Fruit fly (Drosophila melanogaster) whole organism, embryonic: ENCODE results near the gene CG12538.

Source experiments
- Atf6 ChIP-seq: fragments of 200-800 bp; sonication (Bioruptor generic); IDR thresholded peaks from 2 replicates; pipeline ENCODE4 v1.3.6; 2022; ENCODE audit warnings: missing biosample characterization, missing genetic modification characterization
- B-H1 ChIP-seq: fragments of 200-800 bp; sonication (Bioruptor generic); IDR thresholded peaks from 3 replicates; pipeline ENCODE4 v1.3.6; 2022; ENCODE audit warnings: missing biosample characterization, missing genetic modification characterization
- CG10147 ChIP-seq: fragments of 200-800 bp; sonication (Bioruptor generic); optimal IDR thresholded peaks from 2 replicates; lab custom pipeline; 2019; ENCODE audit warnings: missing biosample characterization, mild to moderate bottlenecking, missing genetic modification characterization, moderate library complexity
- CG1024 ChIP-seq: fragments of 200-800 bp; sonication (Bioruptor generic); IDR thresholded peaks from 2 replicates; pipeline ENCODE4 v1.3.6; 2022; ENCODE audit warnings: missing biosample characterization, missing genetic modification characterization
- CG10462 ChIP-seq: fragments of 200-800 bp; sonication (Bioruptor generic); optimal IDR thresholded peaks from 2 replicates; lab custom pipeline; 2016; ENCODE audit warnings: missing biosample characterization, missing genetic modification characterization
- CG12236 ChIP-seq: fragments of 200-800 bp; sonication (Bioruptor generic); optimal IDR thresholded peaks from 2 replicates; lab custom pipeline; 2016; ENCODE audit warnings: missing biosample characterization, missing genetic modification characterization
- CG12299 ChIP-seq: fragments of 200-800 bp; sonication (Bioruptor generic); optimal IDR thresholded peaks from 2 replicates; lab custom pipeline; 2018; ENCODE audit warnings: missing biosample characterization, mild to moderate bottlenecking, missing genetic modification characterization
- CG12769 ChIP-seq: fragments of 200-800 bp; sonication (Bioruptor generic); optimal IDR thresholded peaks from 2 replicates; lab custom pipeline; 2019; ENCODE audit warnings: missing biosample characterization, mild to moderate bottlenecking, missing genetic modification characterization, moderate library complexity
- CG12942 ChIP-seq: fragments of 200-800 bp; sonication (Bioruptor generic); optimal IDR thresholded peaks from 3 replicates; lab custom pipeline; 2016; ENCODE audit warnings: missing biosample characterization, missing genetic modification characterization
- CG13775 ChIP-seq: fragments of 200-800 bp; sonication (Bioruptor generic); optimal IDR thresholded peaks from 3 replicates; lab custom pipeline; 2017; ENCODE audit warnings: missing biosample characterization, mild to moderate bottlenecking, missing genetic modification characterization
- CG14050 ChIP-seq: fragments of 200-800 bp; sonication (Bioruptor generic); IDR thresholded peaks from 3 replicates; pipeline ENCODE4 v1.3.6; 2022; ENCODE audit warnings: missing biosample characterization, missing genetic modification characterization
- CG14441 ChIP-seq: fragments of 200-800 bp; sonication (Bioruptor generic); IDR thresholded peaks from 2 replicates; pipeline ENCODE4 v1.3.6; 2022; ENCODE audit warnings: missing biosample characterization, missing genetic modification characterization
- CG14860 ChIP-seq: fragments of 200-800 bp; sonication (Bioruptor generic); IDR thresholded peaks from 3 replicates; pipeline ENCODE4 v1.3.6; 2022; ENCODE audit warnings: missing biosample characterization, missing genetic modification characterization; ENCODE audit not compliant: partially characterized antibody
- CG1529 ChIP-seq: fragments of 200-800 bp; sonication (Bioruptor generic); optimal IDR thresholded peaks from 3 replicates; lab custom pipeline; 2018; ENCODE audit warnings: missing biosample characterization, missing genetic modification characterization
- CG16779 ChIP-seq: fragments of 200-800 bp; sonication (Bioruptor generic); IDR thresholded peaks from 2 replicates; pipeline ENCODE4 v1.3.6; 2022; ENCODE audit warnings: missing biosample characterization, missing genetic modification characterization
- CG17802 ChIP-seq: fragments of 200-800 bp; sonication (Bioruptor generic); optimal IDR thresholded peaks from 2 replicates; lab custom pipeline; 2018; ENCODE audit warnings: missing biosample characterization, mild to moderate bottlenecking, missing genetic modification characterization, moderate library complexity
- CG2202 ChIP-seq: fragments of 200-800 bp; sonication (Bioruptor generic); optimal IDR thresholded peaks from 2 replicates; lab custom pipeline; 2018; ENCODE audit warnings: missing biosample characterization, mild to moderate bottlenecking, missing genetic modification characterization
- CG30020 ChIP-seq: fragments of 200-800 bp; optimal IDR thresholded peaks from 2 replicates; lab custom pipeline; 2019; ENCODE audit warnings: missing biosample characterization, mild to moderate bottlenecking, missing genetic modification characterization, moderate library complexity
- CG33213 ChIP-seq: fragments of 200-800 bp; sonication (Bioruptor generic); optimal IDR thresholded peaks from 3 replicates; lab custom pipeline; 2016; ENCODE audit warnings: missing biosample characterization, missing genetic modification characterization
- CG33557 ChIP-seq: fragments of 200-800 bp; sonication (Bioruptor generic); optimal IDR thresholded peaks from 2 replicates; lab custom pipeline; 2019; ENCODE audit warnings: missing biosample characterization, mild to moderate bottlenecking, missing genetic modification characterization, moderate library complexity
- CG34422 ChIP-seq: fragments of 200-800 bp; sonication (Bioruptor generic); IDR thresholded peaks from 3 replicates; pipeline ENCODE4 v1.3.6; 2022; ENCODE audit warnings: missing biosample characterization, missing genetic modification characterization
- CG3838 ChIP-seq: fragments of 200-800 bp; sonication (Bioruptor generic); optimal IDR thresholded peaks from 3 replicates; lab custom pipeline; 2016; ENCODE audit warnings: missing biosample characterization, missing genetic modification characterization
- CG3847 ChIP-seq: fragments of 200-800 bp; sonication (Bioruptor generic); IDR thresholded peaks from 2 replicates; pipeline ENCODE4 v1.3.6; 2022; ENCODE audit warnings: missing biosample characterization, missing genetic modification characterization
- CG6689 ChIP-seq: fragments of 200-800 bp; sonication (Bioruptor generic); IDR thresholded peaks from 2 replicates; pipeline ENCODE4 v1.3.6; 2022; ENCODE audit warnings: missing biosample characterization, missing genetic modification characterization
- CG7963 ChIP-seq: fragments of 200-800 bp; sonication (Bioruptor generic); IDR thresholded peaks from 3 replicates; pipeline ENCODE4 v1.3.6; 2022; ENCODE audit warnings: missing biosample characterization, missing genetic modification characterization; ENCODE audit not compliant: partially characterized antibody
- CG8290 ChIP-seq, 3 experiments: fragments of 200-800 bp; sonication (Bioruptor generic); optimal IDR thresholded peaks; 2 replicates each; lab custom pipeline; 2016 to 2019; ENCODE audit warnings: missing biosample characterization in 3 of 3, missing genetic modification characterization in 3 of 3, mild to moderate bottlenecking in 2 of 3, moderate library complexity in 1 of 3
- CG8765 ChIP-seq: fragments of 200-800 bp; sonication (Bioruptor generic); IDR thresholded peaks from 2 replicates; pipeline ENCODE4 v1.3.6; 2022; ENCODE audit warnings: missing biosample characterization, missing genetic modification characterization
- CkIIα-i1 ChIP-seq: fragments of 200-800 bp; sonication (Bioruptor generic); IDR thresholded peaks from 2 replicates; pipeline ENCODE4 v1.3.6; 2022; ENCODE audit warnings: missing biosample characterization, missing genetic modification characterization
- Drgx ChIP-seq: fragments of 200-800 bp; sonication (Bioruptor generic); IDR thresholded peaks from 2 replicates; pipeline ENCODE4 v1.3.6; 2022; ENCODE audit warnings: missing biosample characterization, missing genetic modification characterization
- Fer2 ChIP-seq: fragments of 200-800 bp; sonication (Bioruptor generic); optimal IDR thresholded peaks from 2 replicates; lab custom pipeline; 2018; ENCODE audit warnings: missing biosample characterization, mild to moderate bottlenecking, missing genetic modification characterization, moderate library complexity
- GATAe ChIP-seq: fragments of 200-800 bp; sonication (Bioruptor generic); conservative IDR thresholded peaks from 2 replicates; pipeline ENCODE4 v1.3.6; 2022; ENCODE audit warnings: missing biosample characterization, missing genetic modification characterization
- MBD-R2 ChIP-seq: fragments of 200-800 bp; sonication (Bioruptor generic); IDR thresholded peaks from 2 replicates; pipeline ENCODE4 v1.3.6; 2022; ENCODE audit warnings: missing biosample characterization, missing genetic modification characterization
- TFAM ChIP-seq: fragments of 200-800 bp; sonication (Bioruptor generic); optimal IDR thresholded peaks from 2 replicates; lab custom pipeline; 2017; ENCODE audit warnings: missing biosample characterization, missing genetic modification characterization, inconsistent platforms
- ac ChIP-seq: fragments of 200-800 bp; sonication (Bioruptor generic); optimal IDR thresholded peaks from 3 replicates; lab custom pipeline; 2017; ENCODE audit warnings: missing biosample characterization, mild to moderate bottlenecking, missing genetic modification characterization
- dm ChIP-seq: fragments of 200-800 bp; sonication (Bioruptor generic); optimal IDR thresholded peaks from 3 replicates; lab custom pipeline; 2016; ENCODE audit warnings: missing biosample characterization, missing genetic modification characterization
- hth ChIP-seq: fragments of >200 bp; optimal IDR thresholded peaks from 2 replicates; lab custom pipeline; 2017; ENCODE audit warnings: inconsistent platforms
- jigr1 ChIP-seq: fragments of 200-800 bp; sonication (Bioruptor generic); IDR thresholded peaks from 3 replicates; pipeline ENCODE4 v1.3.6; 2022; ENCODE audit warnings: missing biosample characterization, missing genetic modification characterization
- kni ChIP-seq: fragments of 200-800 bp; sonication (Bioruptor generic); optimal IDR thresholded peaks from 3 replicates; lab custom pipeline; 2017; ENCODE audit warnings: mild to moderate bottlenecking, missing biosample characterization, missing genetic modification reagents, missing genetic modification characterization
- mirr ChIP-seq: fragments of 200-800 bp; sonication (Bioruptor generic); optimal IDR thresholded peaks from 3 replicates; lab custom pipeline; 2018; ENCODE audit warnings: missing biosample characterization, mild to moderate bottlenecking, missing genetic modification characterization
- nerfin-1 ChIP-seq: fragments of 200-800 bp; sonication (Bioruptor generic); optimal IDR thresholded peaks from 3 replicates; lab custom pipeline; 2019; ENCODE audit warnings: missing biosample characterization, mild to moderate bottlenecking, missing genetic modification characterization, moderate library complexity
- p53 ChIP-seq: fragments of 200-800 bp; sonication (Bioruptor generic); optimal IDR thresholded peaks from 2 replicates; lab custom pipeline; 2016; ENCODE audit warnings: missing biosample characterization, missing genetic modification characterization
- pb ChIP-seq: fragments of 200-800 bp; sonication (Bioruptor generic); optimal IDR thresholded peaks from 3 replicates; lab custom pipeline; 2016; ENCODE audit warnings: missing biosample characterization, missing genetic modification characterization
- pum ChIP-seq: fragments of 200-800 bp; sonication (Bioruptor generic); optimal IDR thresholded peaks from 2 replicates; lab custom pipeline; 2016; ENCODE audit warnings: missing biosample characterization, missing genetic modification characterization
- repo ChIP-seq: fragments of 200-800 bp; sonication (Bioruptor generic); optimal IDR thresholded peaks from 2 replicates; lab custom pipeline; 2016; ENCODE audit warnings: missing biosample characterization, missing genetic modification characterization
- scrt ChIP-seq: fragments of 200-800 bp; sonication (Bioruptor generic); optimal IDR thresholded peaks from 2 replicates; lab custom pipeline; 2018; ENCODE audit warnings: missing biosample characterization, mild to moderate bottlenecking, missing genetic modification characterization, moderate library complexity
- stc ChIP-seq: fragments of 200-800 bp; sonication (Bioruptor generic); IDR thresholded peaks from 2 replicates; pipeline ENCODE4 v1.3.6; 2022; ENCODE audit warnings: missing biosample characterization, missing genetic modification characterization
- stwl ChIP-seq: fragments of 200-800 bp; sonication (Bioruptor generic); optimal IDR thresholded peaks from 3 replicates; lab custom pipeline; 2018; ENCODE audit warnings: missing biosample characterization, mild to moderate bottlenecking, missing genetic modification characterization, moderate library complexity
- tap ChIP-seq: fragments of 200-800 bp; optimal IDR thresholded peaks from 3 replicates; lab custom pipeline; 2019; ENCODE audit warnings: missing biosample characterization, mild to moderate bottlenecking, missing genetic modification characterization, moderate library complexity
- tin ChIP-seq: fragments of 200-800 bp; sonication (Bioruptor generic); optimal IDR thresholded peaks from 3 replicates; lab custom pipeline; 2016; ENCODE audit warnings: missing biosample characterization, missing genetic modification characterization
- tna ChIP-seq: fragments of 200-800 bp; sonication (Bioruptor generic); IDR thresholded peaks from 2 replicates; pipeline ENCODE4 v1.3.6; 2022; ENCODE audit warnings: missing biosample characterization, missing genetic modification characterization; ENCODE audit not compliant: partially characterized antibody
- trem ChIP-seq: fragments of 200-800 bp; optimal IDR thresholded peaks from 3 replicates; lab custom pipeline; 2019; ENCODE audit warnings: missing biosample characterization, mild to moderate bottlenecking, missing genetic modification characterization, moderate library complexity
- wdn ChIP-seq: fragments of 200-800 bp; sonication (Bioruptor generic); IDR thresholded peaks from 2 replicates; pipeline ENCODE4 v1.3.6; 2022; ENCODE audit warnings: missing biosample characterization, missing genetic modification characterization

CG12538 gene

dm6 chr3R:13549515-13549914 lies 26.2 kb upstream of the CG12538 start (continued):
- TF ChIP-seq CG12236 (no peak), CG10462 (GFP tag; lab: Kevin White, UChicago) (no peak), wdn (GFP tag; lab: Robert Waterston, UW) (no peak), Atf6 (no peak), CG14441 (no peak), CG10147 (no peak), pum (GFP tag; lab: Kevin White, UChicago) (no peak), CG13775 (GFP tag; lab: Kevin White, UChicago) (no peak), CG3847 (GFP tag; lab: Robert Waterston, UW) (no peak), p53 (GFP tag; lab: Kevin White, UChicago) (no peak), CG8765 (GFP tag; lab: Robert Waterston, UW) (no peak), jigr1 (GFP tag; lab: Robert Waterston, UW) (no peak), CG14050 (GFP tag; lab: Robert Waterston, UW) (no peak), CG33213 (no peak), GATAe (no peak), tap (peak; percentile 20), CG12942 (GFP tag; lab: Kevin White, UChicago) (no peak), Fer2 (tag; lab: Kevin White, UChicago) (no peak), CG3838 (GFP tag; lab: Kevin White, UChicago) (no peak), CG33557 (GFP tag; lab: Kevin White, UChicago) (no peak), CkIIα-i1 (GFP tag; lab: Robert Waterston, UW) (no peak), stc (GFP tag; lab: Robert Waterston, UW) (no peak), CG6689 (GFP tag; lab: Robert Waterston, UW) (peak; percentile 36; the same call in 1 of the 2 replicates), CG14860 (GFP tag; lab: Robert Waterston, UW) (no peak), scrt (GFP tag; lab: Kevin White, UChicago) (no peak), kni (no peak), CG17802 (tag; lab: Kevin White, UChicago) (no peak), CG7963 (GFP tag; lab: Robert Waterston, UW) (no peak), CG1024 (no peak), CG34422 (no peak), stwl (tag; lab: Kevin White, UChicago) (no peak), nerfin-1 (tag; lab: Kevin White, UChicago) (peak; percentile 29), B-H1 (GFP tag; lab: Robert Waterston, UW) (no peak), dm (GFP tag; lab: Kevin White, UChicago) (no peak), mirr (no peak), repo (GFP tag; lab: Kevin White, UChicago) (no peak), trem (tag; lab: Kevin White, UChicago) (peak; percentile 33), tna (GFP tag; lab: Robert Waterston, UW) (no peak), CG12299 (tag; lab: Kevin White, UChicago) (no peak), tin (peak; percentile 4), hth (no peak), MBD-R2 (GFP tag; lab: Robert Waterston, UW) (no peak), CG8290 (GFP tag; optimal IDR thresholded peaks at IDR 0.05; lab: Kevin White, UChicago) (no peak), CG8290 (tag; optimal IDR thresholded peaks at IDR 0.05; lab: Kevin White, UChicago) (no peak), CG1529 (GFP tag; lab: Kevin White, UChicago) (peak; percentile 27), ac (GFP tag; lab: Kevin White, UChicago) (no peak), CG2202 (tag; lab: Kevin White, UChicago) (no peak), CG12769 (tag; lab: Kevin White, UChicago) (no peak), Drgx (peak; percentile 37; the same call in 1 of the 2 replicates), CG30020 (no peak), CG16779 (GFP tag; lab: Robert Waterston, UW) (no peak), pb (GFP tag; lab: Kevin White, UChicago) (no peak), TFAM (no peak)
